Fruit fly (Drosophila melanogaster) whole organism, prepupa: ENCODE data around the gene CG31068.

Experiments
- CG15336 ChIP-seq: fragments of 200-800 bp; sonication (Bioruptor generic); IDR thresholded peaks from 2 replicates; pipeline ENCODE4 v1.3.6; 2022; ENCODE audit warnings: missing biosample characterization, missing genetic modification characterization
- CG6808 ChIP-seq: fragments of 200-800 bp; sonication (Bioruptor generic); optimal IDR thresholded peaks from 3 replicates; lab custom pipeline; 2017; ENCODE audit warnings: missing biosample characterization, missing genetic modification characterization, mild to moderate bottlenecking, moderate library complexity, missing genetic modification reagents
- topi ChIP-seq: fragments of 200-800 bp; sonication (Bioruptor generic); optimal IDR thresholded peaks from 3 replicates; lab custom pipeline; 2016; ENCODE audit warnings: missing biosample characterization, missing genetic modification characterization

DNA sequence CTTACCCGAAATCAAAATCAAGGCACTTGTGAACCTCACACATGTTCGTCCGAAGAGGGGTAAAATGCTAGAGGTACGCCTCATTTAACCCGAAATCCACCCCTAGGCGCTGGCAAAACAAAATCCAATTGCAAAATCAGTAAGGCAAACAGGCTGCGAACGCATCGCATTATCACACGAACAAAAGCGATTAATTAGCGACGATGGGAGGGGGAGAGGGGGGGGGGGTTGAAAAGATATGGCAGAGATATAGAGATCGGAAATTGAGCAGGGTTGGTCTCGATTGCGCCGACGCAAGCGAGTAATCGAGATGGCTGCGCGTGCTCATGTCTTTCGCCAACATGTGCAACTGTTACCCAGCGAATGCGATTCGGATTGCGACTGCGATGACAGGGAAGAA lies 36.6 kb upstream of the CG31068 start:
- TF ChIP-seq CG15336 (GFP tag; lab: Robert Waterston, UW) (no peak), topi (GFP tag; lab: Kevin White, UChicago) (no peak), CG6808 (GFP tag; lab: Kevin White, UChicago) (no peak)
